Fruit fly (Drosophila melanogaster) whole organism, embryonic: Measurements from ENCODE around the gene rempA.
A peak's percentile ranks its signal among the peaks of the same experiment; 100 is the strongest.

Experiments used
- Atf6 ChIP-seq: fragments of 200-800 bp; sonication (Bioruptor generic); IDR thresholded peaks from 2 replicates; pipeline ENCODE4 v1.3.6; 2022; ENCODE audit warnings: missing biosample characterization, missing genetic modification characterization
- CG10267 ChIP-seq: fragments of 200-800 bp; sonication (Bioruptor generic); optimal IDR thresholded peaks from 2 replicates; lab custom pipeline; 2018; ENCODE audit warnings: missing biosample characterization, mild to moderate bottlenecking, missing genetic modification characterization, moderate library complexity
- CG10431 ChIP-seq: fragments of 200-800 bp; sonication (Bioruptor generic); optimal IDR thresholded peaks from 3 replicates; lab custom pipeline; 2018; ENCODE audit warnings: missing biosample characterization, mild to moderate bottlenecking, missing genetic modification characterization
- CG12071 ChIP-seq: fragments of 200-800 bp; sonication (Bioruptor generic); optimal IDR thresholded peaks from 3 replicates; lab custom pipeline; 2018; ENCODE audit warnings: missing biosample characterization, mild to moderate bottlenecking, missing genetic modification characterization
- CG12104 ChIP-seq: fragments of 200-800 bp; sonication (Bioruptor generic); optimal IDR thresholded peaks from 3 replicates; lab custom pipeline; 2016; ENCODE audit warnings: missing biosample characterization, missing genetic modification characterization
- CG12391 ChIP-seq: fragments of 200-800 bp; sonication (Bioruptor generic); optimal IDR thresholded peaks from 3 replicates; lab custom pipeline; 2018; ENCODE audit warnings: missing biosample characterization, mild to moderate bottlenecking, missing genetic modification characterization, moderate library complexity
- CG13424 ChIP-seq: fragments of 200-800 bp; sonication (Bioruptor generic); optimal IDR thresholded peaks from 2 replicates; lab custom pipeline; 2019; ENCODE audit warnings: missing biosample characterization, mild to moderate bottlenecking, missing genetic modification characterization, moderate library complexity
- CG17359 ChIP-seq: fragments of 200-800 bp; sonication (Bioruptor generic); optimal IDR thresholded peaks from 3 replicates; lab custom pipeline; 2018; ENCODE audit warnings: missing biosample characterization, mild to moderate bottlenecking, missing genetic modification characterization, moderate library complexity
- CG18262 ChIP-seq: fragments of 200-800 bp; optimal IDR thresholded peaks from 3 replicates; lab custom pipeline; 2019; ENCODE audit warnings: missing biosample characterization, mild to moderate bottlenecking, missing genetic modification characterization, moderate library complexity
- CG2116 ChIP-seq: fragments of 200-800 bp; sonication (Bioruptor generic); optimal IDR thresholded peaks from 3 replicates; lab custom pipeline; 2018; ENCODE audit warnings: missing biosample characterization, mild to moderate bottlenecking, missing genetic modification characterization
- CG2129 ChIP-seq: fragments of 200-800 bp; sonication (Bioruptor generic); IDR thresholded peaks from 2 replicates; pipeline ENCODE4 v1.3.6; 2022; ENCODE audit warnings: missing biosample characterization, missing genetic modification characterization; ENCODE audit not compliant: partially characterized antibody
- CG30403 ChIP-seq: fragments of 200-800 bp; sonication (Bioruptor generic); optimal IDR thresholded peaks from 3 replicates; lab custom pipeline; 2016; ENCODE audit warnings: missing biosample characterization, missing genetic modification characterization
- CG3407 ChIP-seq: fragments of 200-800 bp; sonication (Bioruptor generic); optimal IDR thresholded peaks from 2 replicates; lab custom pipeline; 2018; ENCODE audit warnings: missing biosample characterization, mild to moderate bottlenecking, missing genetic modification characterization
- CG5180 ChIP-seq: fragments of 200-800 bp; sonication (Bioruptor generic); optimal IDR thresholded peaks from 3 replicates; lab custom pipeline; 2017; ENCODE audit warnings: missing biosample characterization, missing genetic modification characterization, mild to moderate bottlenecking, moderate library complexity, missing genetic modification reagents
- CG6654 ChIP-seq: fragments of 200-800 bp; sonication (Bioruptor generic); optimal IDR thresholded peaks from 2 replicates; lab custom pipeline; 2017; ENCODE audit warnings: missing biosample characterization, mild to moderate bottlenecking, missing genetic modification characterization
- CG6791 ChIP-seq: fragments of 200-800 bp; sonication (Bioruptor generic); IDR thresholded peaks from 3 replicates; pipeline ENCODE4 v1.3.6; 2022; ENCODE audit warnings: missing biosample characterization, missing genetic modification characterization; ENCODE audit not compliant: partially characterized antibody
- CG7357 ChIP-seq: fragments of 200-800 bp; sonication (Bioruptor generic); IDR thresholded peaks from 3 replicates; pipeline ENCODE4 v1.3.6; 2022; ENCODE audit warnings: missing biosample characterization, missing genetic modification characterization
- CG7928 ChIP-seq: fragments of 200-800 bp; sonication (Bioruptor generic); optimal IDR thresholded peaks from 2 replicates; lab custom pipeline; 2017; ENCODE audit warnings: missing biosample characterization, mild to moderate bottlenecking, missing genetic modification characterization
- CG7963 ChIP-seq: fragments of 200-800 bp; sonication (Bioruptor generic); IDR thresholded peaks from 3 replicates; pipeline ENCODE4 v1.3.6; 2022; ENCODE audit warnings: missing biosample characterization, missing genetic modification characterization; ENCODE audit not compliant: partially characterized antibody
- CG9437 ChIP-seq: fragments of 200-800 bp; sonication (Bioruptor generic); optimal IDR thresholded peaks from 2 replicates; lab custom pipeline; 2018; ENCODE audit warnings: missing biosample characterization, mild to moderate bottlenecking, missing genetic modification characterization
- CoRest ChIP-seq: fragments of 200-800 bp; sonication (Bioruptor generic); optimal IDR thresholded peaks from 3 replicates; lab custom pipeline; 2018; ENCODE audit warnings: missing biosample characterization, mild to moderate bottlenecking, missing genetic modification characterization, moderate library complexity
- Dad ChIP-seq: fragments of 200-800 bp; sonication (Bioruptor generic); optimal IDR thresholded peaks from 3 replicates; lab custom pipeline; 2016; ENCODE audit warnings: missing biosample characterization, missing genetic modification characterization
- Dip3 ChIP-seq: fragments of 200-800 bp; sonication (Bioruptor generic); optimal IDR thresholded peaks from 3 replicates; lab custom pipeline; 2016; ENCODE audit warnings: missing biosample characterization, missing genetic modification characterization
- Doc2 ChIP-seq: fragments of 200-800 bp; sonication (Bioruptor generic); IDR thresholded peaks from 2 replicates; pipeline ENCODE4 v1.3.6; 2022; ENCODE audit warnings: missing biosample characterization, missing genetic modification characterization
- Dp ChIP-seq: fragments of 200-800 bp; sonication (Bioruptor generic); optimal IDR thresholded peaks from 2 replicates; lab custom pipeline; 2018; ENCODE audit warnings: missing biosample characterization, mild to moderate bottlenecking, missing genetic modification characterization, moderate library complexity
- Fer2 ChIP-seq: fragments of 200-800 bp; sonication (Bioruptor generic); optimal IDR thresholded peaks from 2 replicates; lab custom pipeline; 2018; ENCODE audit warnings: missing biosample characterization, mild to moderate bottlenecking, missing genetic modification characterization, moderate library complexity
- H15 ChIP-seq: fragments of 200-800 bp; sonication (Bioruptor generic); IDR thresholded peaks from 3 replicates; pipeline ENCODE4 v1.3.6; 2022; ENCODE audit warnings: missing biosample characterization, missing genetic modification characterization
- HLH4C ChIP-seq: fragments of 200-800 bp; sonication (Bioruptor generic); IDR thresholded peaks from 3 replicates; pipeline ENCODE4 v1.3.6; 2022; ENCODE audit warnings: missing biosample characterization, missing genetic modification characterization; ENCODE audit not compliant: partially characterized antibody
- Hr39 ChIP-seq: fragments of >200 bp; optimal IDR thresholded peaks from 2 replicates; lab custom pipeline; 2017
- Hr51 ChIP-seq, 2 experiments: fragments of 200-800 bp; sonication (Bioruptor generic); optimal IDR thresholded peaks; 2 replicates in 1 of 2; 3 replicates in 1 of 2; lab custom pipeline; 2016 to 2018; ENCODE audit warnings: missing biosample characterization in 2 of 2, missing genetic modification characterization in 2 of 2, mild to moderate bottlenecking in 1 of 2, moderate library complexity in 1 of 2
- Nf-YC ChIP-seq: fragments of 200-800 bp; optimal IDR thresholded peaks from 3 replicates; lab custom pipeline; 2019; ENCODE audit warnings: missing biosample characterization, mild to moderate bottlenecking, missing genetic modification characterization, moderate library complexity
- Opbp ChIP-seq: fragments of 200-800 bp; sonication (Bioruptor generic); IDR thresholded peaks from 3 replicates; pipeline ENCODE4 v1.3.6; 2022; ENCODE audit warnings: missing biosample characterization, missing genetic modification characterization; ENCODE audit not compliant: partially characterized antibody
- Optix ChIP-seq: fragments of 200-800 bp; sonication (Bioruptor generic); IDR thresholded peaks from 3 replicates; pipeline ENCODE4 v1.3.6; 2022; ENCODE audit warnings: missing biosample characterization, missing genetic modification characterization
- Sry-β ChIP-seq: fragments of 200-800 bp; sonication (Bioruptor generic); optimal IDR thresholded peaks from 2 replicates; lab custom pipeline; 2018; ENCODE audit warnings: missing biosample characterization, mild to moderate bottlenecking, missing genetic modification characterization, moderate library complexity
- al ChIP-seq: fragments of 200-800 bp; sonication (Bioruptor generic); IDR thresholded peaks from 2 replicates; pipeline ENCODE4 v1.3.6; 2022; ENCODE audit warnings: missing biosample characterization, missing genetic modification characterization
- ato ChIP-seq: fragments of 200-800 bp; sonication (Bioruptor generic); IDR thresholded peaks from 2 replicates; pipeline ENCODE4 v1.3.6; 2022; ENCODE audit warnings: missing biosample characterization, missing genetic modification characterization; ENCODE audit not compliant: partially characterized antibody
- dan ChIP-seq: fragments of 200-800 bp; sonication (Bioruptor generic); IDR thresholded peaks from 2 replicates; pipeline ENCODE4 v1.3.6; 2022; ENCODE audit warnings: missing biosample characterization, missing genetic modification characterization
- disco-r ChIP-seq: fragments of 200-800 bp; sonication (Bioruptor generic); optimal IDR thresholded peaks from 2 replicates; lab custom pipeline; 2016; ENCODE audit warnings: missing biosample characterization, missing genetic modification characterization
- dm ChIP-seq: fragments of 200-800 bp; sonication (Bioruptor generic); optimal IDR thresholded peaks from 3 replicates; lab custom pipeline; 2016; ENCODE audit warnings: missing biosample characterization, missing genetic modification characterization
- ftz-f1 ChIP-seq: fragments of 200-800 bp; sonication (Bioruptor generic); optimal IDR thresholded peaks from 2 replicates; lab custom pipeline; 2016; ENCODE audit warnings: missing biosample characterization, missing genetic modification characterization
- grn ChIP-seq: fragments of 200-800 bp; sonication (Bioruptor generic); optimal IDR thresholded peaks from 3 replicates; lab custom pipeline; 2017; ENCODE audit warnings: missing biosample characterization, missing genetic modification characterization
- gro ChIP-seq: fragments of 200-800 bp; sonication (Bioruptor generic); optimal IDR thresholded peaks from 2 replicates; lab custom pipeline; 2016; ENCODE audit warnings: missing biosample characterization, missing genetic modification characterization
- insv ChIP-seq, 2 experiments: fragments of 200-800 bp; sonication (Bioruptor generic); optimal IDR thresholded peaks; 3 replicates each; lab custom pipeline; 2016 to 2018; ENCODE audit warnings: missing biosample characterization in 2 of 2, missing genetic modification characterization in 2 of 2
- jing ChIP-seq: fragments of 200-800 bp; sonication (Bioruptor generic); optimal IDR thresholded peaks from 2 replicates; lab custom pipeline; 2018; ENCODE audit warnings: missing biosample characterization, mild to moderate bottlenecking, missing genetic modification characterization
- lilli ChIP-seq: fragments of 200-800 bp; sonication (Bioruptor generic); optimal IDR thresholded peaks from 3 replicates; lab custom pipeline; 2016; ENCODE audit warnings: missing biosample characterization, missing genetic modification characterization
- lmd ChIP-seq: fragments of 200-800 bp; sonication (Bioruptor generic); IDR thresholded peaks from 2 replicates; pipeline ENCODE4 v1.3.6; 2022; ENCODE audit warnings: missing biosample characterization, missing genetic modification characterization
- psq ChIP-seq: fragments of 200-800 bp; sonication (Bioruptor generic); optimal IDR thresholded peaks from 2 replicates; lab custom pipeline; 2017; ENCODE audit warnings: missing biosample characterization, missing genetic modification characterization
- sqz ChIP-seq: fragments of 200-800 bp; sonication (Bioruptor generic); optimal IDR thresholded peaks from 3 replicates; lab custom pipeline; 2018; ENCODE audit warnings: missing biosample characterization, mild to moderate bottlenecking, missing genetic modification characterization
- toy ChIP-seq: fragments of 200-800 bp; sonication (Bioruptor generic); IDR thresholded peaks from 2 replicates; pipeline ENCODE4 v1.3.6; 2022; ENCODE audit warnings: missing biosample characterization, missing genetic modification characterization

Gene rempA

DNA sequence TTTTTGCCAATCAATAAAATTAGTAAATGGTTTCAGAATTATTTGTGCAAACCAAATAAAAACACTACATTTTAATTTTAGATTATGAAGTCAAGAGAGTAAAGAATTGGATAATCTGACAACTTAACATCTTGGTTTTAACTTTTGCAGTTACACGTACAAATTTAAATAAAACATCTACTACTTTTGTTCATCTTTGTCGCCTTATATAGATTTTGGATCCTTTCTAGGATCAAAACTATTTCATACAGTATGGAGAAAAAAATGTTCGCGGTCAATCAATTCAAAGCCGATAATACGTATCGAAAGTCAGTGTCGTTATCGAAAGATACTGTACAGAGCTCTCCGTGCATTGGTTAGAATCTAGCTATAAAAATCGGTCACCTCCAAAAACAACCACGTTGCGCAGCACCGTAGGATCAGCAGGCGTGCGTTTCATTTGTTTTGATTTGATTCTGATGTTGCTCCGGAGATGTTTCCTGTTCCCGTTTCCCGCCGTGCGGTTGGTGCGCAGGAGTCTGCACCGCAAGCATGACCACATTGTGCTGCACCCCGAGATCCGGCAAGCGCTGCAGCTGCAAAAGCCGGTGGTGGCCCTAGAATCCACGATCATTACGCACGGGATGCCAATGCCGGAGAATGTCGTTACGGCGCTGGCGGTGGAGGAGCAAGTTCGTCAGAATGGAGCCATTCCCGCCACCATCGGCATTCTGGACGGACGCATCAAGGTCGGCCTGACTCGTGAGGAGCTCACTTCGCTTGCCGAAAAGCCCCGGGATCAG lies 3.9 kb upstream of the rempA start, which contains the start of the genes uncNacbeta and CG2794 (continued):
- TF ChIP-seq CG6654 (GFP tag; lab: Kevin White, UChicago) (no peak), disco-r (GFP tag; lab: Kevin White, UChicago) (no peak), dm (GFP tag; lab: Kevin White, UChicago) (peak; percentile 77), lmd (no peak), Atf6 (GFP tag; lab: Robert Waterston, UW) (0 out of 2 replicates have a peak, but pooled peaks have one; percentile 11), CG2129 (GFP tag; lab: Robert Waterston, UW) (peak; percentile 26; the same call in 1 of the 2 replicates), CG6791 (GFP tag; lab: Robert Waterston, UW) (peak; percentile 71; the same call in 2 of the 3 replicates), CG18262 (tag; lab: Kevin White, UChicago) (no peak), CG12071 (GFP tag; lab: Kevin White, UChicago) (no peak), ato (GFP tag; lab: Robert Waterston, UW) (peak; percentile 85), CG10267 (tag; lab: Kevin White, UChicago) (peak; percentile 38), sqz (GFP tag; lab: Kevin White, UChicago) (no peak), Sry-β (GFP tag; lab: Kevin White, UChicago) (peak; percentile 99), grn (no peak), CG7928 (GFP tag; lab: Kevin White, UChicago) (peak; percentile 64), CG5180 (peak; percentile 12), HLH4C (GFP tag; lab: Robert Waterston, UW) (peak; percentile 83), CG2116 (GFP tag; lab: Kevin White, UChicago) (peak; percentile 90), Optix (GFP tag; lab: Robert Waterston, UW) (no peak), CG12391 (peak; percentile 8), CG12104 (no peak), Nf-YC (tag; lab: Kevin White, UChicago) (peak; percentile 18), dan (GFP tag; lab: Robert Waterston, UW) (no peak), Opbp (peak; percentile 73), al (GFP tag; lab: Robert Waterston, UW) (no peak), CG9437 (GFP tag; lab: Kevin White, UChicago) (no peak), CG13424 (tag; lab: Kevin White, UChicago) (no peak), jing (GFP tag; lab: Kevin White, UChicago) (no peak), H15 (no peak), toy (GFP tag; lab: Robert Waterston, UW) (no peak), gro (GFP tag; lab: Kevin White, UChicago) (no peak), CG7963 (peak; percentile 79), CG7357 (GFP tag; lab: Robert Waterston, UW) (no peak), insv (GFP tag; optimal IDR thresholded peaks at IDR 0.05; lab: Kevin White, UChicago) (no peak), CG10431 (no peak), Dip3 (GFP tag; lab: Kevin White, UChicago) (no peak), CG17359 (tag; lab: Kevin White, UChicago) (no peak), Hr39 (lab: Kevin White, UChicago) (no peak), lilli (GFP tag; lab: Kevin White, UChicago) (peak; percentile 47), Fer2 (no peak), Hr51 (GFP tag; optimal IDR thresholded peaks at IDR 0.05; lab: Kevin White, UChicago) (no peak), Doc2 (no peak), CoRest (tag; lab: Kevin White, UChicago) (peak; percentile 25), psq (GFP tag; lab: Kevin White, UChicago) (no peak), ftz-f1 (GFP tag; lab: Kevin White, UChicago) (no peak), CG3407 (GFP tag; lab: Kevin White, UChicago) (no peak), CG30403 (GFP tag; lab: Kevin White, UChicago) (peak; percentile 10), Dad (GFP tag; lab: Kevin White, UChicago) (no peak), Dp (GFP tag; lab: Kevin White, UChicago) (peak; percentile 94)
